Worm (Caenorhabditis elegans) whole organism, L4 larva: ENCODE results near the gene C25G4.17.
A peak's percentile ranks its signal among the peaks of the same experiment; 100 is the strongest.
"Not testable (repeated sequence)": the region's sequence is repeated elsewhere in the genome, so short reads cannot be mapped to it uniquely, and the experiment has no call there.

ENCODE experiments used
- F26F4.8 ChIP-seq: fragments of 200-800 bp; sonication (Bioruptor generic); conservative IDR thresholded peaks from 2 replicates; pipeline ENCODE4 v1.3.6; 2022; ENCODE audit warnings: missing genetic modification characterization, missing compliant biosample characterization
- Y105C5A.15 ChIP-seq: fragments of 200-800 bp; sonication (Bioruptor generic); IDR thresholded peaks from 2 replicates; pipeline ENCODE4 v1.3.6; 2022; ENCODE audit warnings: missing genetic modification characterization, missing compliant biosample characterization
- Y75B8A.6 ChIP-seq: fragments of 200-800 bp; sonication (Bioruptor generic); IDR thresholded peaks from 2 replicates; pipeline ENCODE4 v1.3.6; 2022; ENCODE audit warnings: missing genetic modification reagents, missing genetic modification characterization, missing compliant biosample characterization
- ZK546.5 ChIP-seq, 2 experiments: sonication (generic microtip); optimal IDR thresholded peaks; 2 replicates each; lab custom pipeline; 2017; ENCODE audit warnings: missing biosample characterization in 2 of 2, missing genetic modification characterization in 2 of 2
- aha-1 ChIP-seq: fragments of 150-350 bp; peaks from one replicate; lab custom pipeline; 2014; ENCODE audit warnings: missing biosample characterization, missing genetic modification characterization
- ama-1 ChIP-seq: fragments of 150-350 bp; optimal IDR thresholded peaks from 2 replicates; lab custom pipeline; 2014; ENCODE audit warnings: inconsistent platforms, mixed read lengths
- ceh-20 ChIP-seq: fragments of 200-800 bp; sonication (Bioruptor generic); IDR thresholded peaks from 2 replicates; pipeline ENCODE4 v1.3.6; 2022; ENCODE audit warnings: missing genetic modification reagents, missing genetic modification characterization, missing compliant biosample characterization
- ceh-28 ChIP-seq: fragments of 150-350 bp; optimal IDR thresholded peaks from 2 replicates; lab custom pipeline; 2014; ENCODE audit warnings: missing biosample characterization, missing genetic modification reagents, missing genetic modification characterization
- ceh-82 ChIP-seq: sonication (generic microtip); optimal IDR thresholded peaks from 2 replicates; lab custom pipeline; 2017; ENCODE audit warnings: missing biosample characterization, missing genetic modification characterization
- ces-1 ChIP-seq: fragments of 150-350 bp; sonication (generic microtip); optimal IDR thresholded peaks from 4 replicates; lab custom pipeline; 2014; ENCODE audit warnings: missing biosample characterization, missing genetic modification reagents, missing genetic modification characterization
- daf-12 ChIP-seq: fragments of 150-350 bp; optimal IDR thresholded peaks from 2 replicates; lab custom pipeline; 2014; ENCODE audit warnings: missing biosample characterization, missing genetic modification reagents, missing genetic modification characterization
- daf-19 ChIP-seq: fragments of 200-800 bp; sonication (Bioruptor generic); conservative IDR thresholded peaks from 2 replicates; pipeline ENCODE4 v1.3.6; 2022; ENCODE audit warnings: missing genetic modification characterization, missing compliant biosample characterization
- daf-8 ChIP-seq: fragments of 200-800 bp; sonication (Bioruptor generic); IDR thresholded peaks from 2 replicates; pipeline ENCODE4 v1.3.6; 2022; ENCODE audit warnings: missing genetic modification characterization, missing compliant biosample characterization
- dmd-8 ChIP-seq: fragments of 200-800 bp; sonication (Bioruptor generic); IDR thresholded peaks from 2 replicates; pipeline ENCODE4 v1.3.6; 2022; ENCODE audit warnings: missing genetic modification characterization, missing compliant biosample characterization
- dpl-1 ChIP-seq: fragments of 150-350 bp; optimal IDR thresholded peaks from 2 replicates; lab custom pipeline; 2014; ENCODE audit warnings: missing biosample characterization, missing genetic modification reagents, missing genetic modification characterization
- jun-1 ChIP-seq: fragments of 150-350 bp; optimal IDR thresholded peaks from 2 replicates; lab custom pipeline; 2014; ENCODE audit warnings: missing biosample characterization, missing genetic modification reagents, missing genetic modification characterization
- lin-1 ChIP-seq: fragments of 200-800 bp; sonication (Bioruptor generic); IDR thresholded peaks from 2 replicates; pipeline ENCODE4 v1.3.6; 2022; ENCODE audit warnings: missing genetic modification reagents, missing genetic modification characterization, missing compliant biosample characterization
- lin-13 ChIP-seq: fragments of 150-350 bp; optimal IDR thresholded peaks from 2 replicates; lab custom pipeline; 2014; ENCODE audit warnings: missing biosample characterization, missing genetic modification reagents, missing genetic modification characterization
- lin-29 ChIP-seq: fragments of 200-800 bp; sonication (Bioruptor generic); IDR thresholded peaks from 2 replicates; pipeline ENCODE4 v1.3.6; 2022; ENCODE audit warnings: missing genetic modification reagents, missing genetic modification characterization, missing compliant biosample characterization
- lsy-2 ChIP-seq, 2 experiments: fragments of 150-350 bp in 1 of 2; sonication (generic microtip) in 1 of 2; optimal IDR thresholded peaks; 2 replicates each; lab custom pipeline; 2014 to 2017; ENCODE audit warnings: missing biosample characterization in 2 of 2, missing genetic modification characterization in 2 of 2
- mdl-1 ChIP-seq, 2 experiments: fragments of 150-350 bp in 1 of 2; sonication (generic microtip) in 1 of 2; optimal IDR thresholded peaks; 2 replicates each; lab custom pipeline; 2014 to 2017; ENCODE audit warnings: missing biosample characterization in 2 of 2, missing genetic modification characterization in 2 of 2
- mxl-2 ChIP-seq: fragments of 200-800 bp; sonication (Bioruptor generic); conservative IDR thresholded peaks from 2 replicates; pipeline ENCODE4 v1.3.6; 2022; ENCODE audit warnings: missing genetic modification reagents, missing genetic modification characterization, missing compliant biosample characterization
- nhr-102 ChIP-seq: sonication (generic microtip); optimal IDR thresholded peaks from 2 replicates; lab custom pipeline; 2016; ENCODE audit warnings: mild to moderate bottlenecking, missing genetic modification characterization, moderate library complexity, missing compliant biosample characterization
- nhr-11 ChIP-seq: fragments of 150-350 bp; optimal IDR thresholded peaks from 2 replicates; lab custom pipeline; 2014; ENCODE audit warnings: missing biosample characterization, missing genetic modification characterization
- nhr-25 ChIP-seq: sonication (generic microtip); optimal IDR thresholded peaks from 2 replicates; lab custom pipeline; 2017; ENCODE audit warnings: missing genetic modification characterization, mild to moderate bottlenecking, missing compliant biosample characterization, antibody characterized with exemption, moderate library complexity, borderline replicate concordance; ENCODE audit not compliant: insufficient read depth
- nhr-28 ChIP-seq: fragments of 150-350 bp; optimal IDR thresholded peaks from 2 replicates; lab custom pipeline; 2014; ENCODE audit warnings: missing biosample characterization, missing genetic modification characterization
- saeg-2 ChIP-seq: fragments of 200-800 bp; sonication (Bioruptor generic); IDR thresholded peaks from 2 replicates; pipeline ENCODE4 v1.3.6; 2022; ENCODE audit warnings: missing genetic modification reagents, missing genetic modification characterization, missing compliant biosample characterization
- sdz-12 ChIP-seq: fragments of 200-800 bp; sonication (Bioruptor generic); optimal IDR thresholded peaks from 2 replicates; lab custom pipeline; 2018; ENCODE audit warnings: mild to moderate bottlenecking, missing genetic modification characterization, missing compliant biosample characterization
- spr-1 ChIP-seq: sonication (generic microtip); optimal IDR thresholded peaks from 2 replicates; lab custom pipeline; 2016; ENCODE audit warnings: mild to moderate bottlenecking, missing genetic modification characterization, missing compliant biosample characterization
- vab-7 ChIP-seq: fragments of 200-800 bp; sonication (Bioruptor generic); IDR thresholded peaks from 2 replicates; pipeline ENCODE4 v1.3.6; 2022; ENCODE audit warnings: missing genetic modification reagents, missing genetic modification characterization, missing compliant biosample characterization
- ztf-7 ChIP-seq: fragments of 150-350 bp; optimal IDR thresholded peaks from 2 replicates; lab custom pipeline; 2014; ENCODE audit warnings: missing biosample characterization, missing genetic modification characterization

C25G4.17 gene

DNA sequence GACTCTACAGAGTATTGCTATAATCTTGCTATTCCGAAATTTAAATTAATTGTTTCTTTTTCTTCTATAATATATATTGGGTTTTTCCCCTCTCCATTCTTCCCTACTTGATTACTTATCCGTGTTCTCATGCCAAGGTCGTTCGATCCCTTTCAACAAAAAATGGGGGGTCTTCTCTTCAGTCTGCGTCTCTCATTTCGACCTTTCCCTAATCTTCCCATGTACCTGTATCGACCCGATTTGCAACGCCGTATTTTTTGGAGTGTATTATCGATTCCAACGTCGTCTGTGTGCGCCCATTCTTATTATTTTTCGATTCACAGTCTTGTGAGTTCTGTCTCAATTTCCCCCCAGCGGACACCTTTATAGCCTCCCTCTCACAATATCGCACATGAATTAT is 25.9 kb downstream of the C25G4.17 start:
- TF ChIP-seq nhr-25 (tag; lab: Kevin White, UChicago) (peak; percentile 55), dpl-1 (GFP tag; lab: Kevin White, UChicago) (no peak), nhr-28 (tag; lab: Kevin White, UChicago) (peak; percentile 54)

DNA sequence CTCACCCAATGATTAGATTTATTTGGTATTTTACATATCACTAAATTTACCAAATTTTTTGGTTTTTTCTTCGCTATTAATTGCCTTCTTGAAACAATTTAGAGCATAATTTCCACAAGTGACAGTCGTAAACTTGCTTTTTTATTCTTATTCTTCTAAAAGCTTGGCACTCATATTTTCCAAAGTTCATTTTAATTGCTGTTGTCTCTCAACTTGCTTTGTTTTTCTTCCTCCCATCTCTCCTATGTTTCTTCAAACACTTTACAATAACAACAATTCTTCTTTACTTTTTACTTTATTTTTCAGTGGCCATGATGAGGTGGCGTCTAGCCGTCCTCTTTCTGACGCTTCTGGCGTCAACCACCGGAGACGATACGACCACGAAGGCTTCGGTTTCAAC is 26.5 kb downstream of the C25G4.17 start, which contains the start of gene igdb-2:
TSS of gene igdb-2 (plus strand) at position 301 of the 400 bp plus-strand sequence.
- TF ChIP-seq vab-7 (no peak), saeg-2 (GFP tag; lab: Robert Waterston, UW) (no peak), ZK546.5 (tag; optimal IDR thresholded peaks at IDR 0.05; lab: Kevin White, UChicago) (no peak), nhr-102 (no peak), Y105C5A.15 (GFP tag; lab: Robert Waterston, UW) (no peak), sdz-12 (no peak), lsy-2 (tag; optimal IDR thresholded peaks at IDR 0.05; lab: Kevin White, UChicago) (no peak), daf-8 (no peak), daf-19 (GFP tag; lab: Robert Waterston, UW) (no peak), lin-13 (no peak), lin-1 (GFP tag; lab: Robert Waterston, UW) (no peak), spr-1 (tag; lab: Kevin White, UChicago) (no peak), F26F4.8 (GFP tag; lab: Robert Waterston, UW) (no peak)

DNA sequence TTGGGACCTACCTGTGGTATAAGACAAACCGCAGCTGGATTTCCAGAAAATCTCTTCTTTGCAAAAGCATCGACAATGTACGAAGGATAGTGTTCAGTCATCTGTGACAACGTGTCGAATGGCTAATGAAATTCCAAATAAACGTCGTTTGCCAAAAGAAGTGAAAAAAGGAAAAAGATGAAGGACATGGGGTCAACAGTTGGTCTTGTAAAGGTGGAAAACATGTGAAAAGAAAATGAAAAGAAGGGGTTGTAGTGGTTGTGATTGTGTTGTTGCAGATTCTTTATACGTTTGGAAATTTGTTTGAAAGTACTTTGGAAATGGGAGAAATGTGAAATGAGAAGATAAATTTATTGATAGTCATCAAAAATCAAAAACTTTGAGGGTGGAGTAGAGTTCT is 35.1 kb downstream of the C25G4.17 start, which contains the start of gene T04A11.1:
TSS of gene T04A11.1 (minus strand) at position 101 of the 400 bp plus-strand sequence.
- not testable (repeated sequence) for TF ChIP-seq aha-1 (tag; lab: Kevin White, UChicago); mdl-1 (tag; optimal IDR thresholded peaks at IDR 0.05; lab: Kevin White, UChicago); ama-1

DNA sequence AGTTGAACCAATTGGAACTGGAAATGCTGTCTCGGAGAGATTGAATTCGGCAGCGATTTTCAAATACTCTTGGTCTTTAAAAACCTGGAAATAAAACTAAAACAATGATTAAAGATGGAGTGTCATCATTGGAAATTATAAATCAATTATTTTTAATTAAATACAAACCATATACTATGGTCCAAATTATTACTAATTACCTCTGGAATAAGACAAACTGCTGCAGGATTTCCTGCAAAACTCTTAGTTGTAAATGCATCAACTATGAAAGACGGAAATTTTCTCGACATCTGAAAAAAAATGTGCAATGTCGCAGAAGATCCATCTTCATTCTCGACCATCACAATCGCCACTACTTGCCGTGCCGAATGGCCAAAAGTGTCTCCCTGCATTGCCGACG is 36.9 kb downstream of the C25G4.17 start, which contains the start of gene igdb-1:
TSS of gene igdb-1 (plus strand) at position 301 of the 400 bp plus-strand sequence.
- TF ChIP-seq dmd-8; lin-1 (GFP tag; lab: Robert Waterston, UW); ceh-82 (tag; lab: Kevin White, UChicago): not testable (repeated sequence)

DNA sequence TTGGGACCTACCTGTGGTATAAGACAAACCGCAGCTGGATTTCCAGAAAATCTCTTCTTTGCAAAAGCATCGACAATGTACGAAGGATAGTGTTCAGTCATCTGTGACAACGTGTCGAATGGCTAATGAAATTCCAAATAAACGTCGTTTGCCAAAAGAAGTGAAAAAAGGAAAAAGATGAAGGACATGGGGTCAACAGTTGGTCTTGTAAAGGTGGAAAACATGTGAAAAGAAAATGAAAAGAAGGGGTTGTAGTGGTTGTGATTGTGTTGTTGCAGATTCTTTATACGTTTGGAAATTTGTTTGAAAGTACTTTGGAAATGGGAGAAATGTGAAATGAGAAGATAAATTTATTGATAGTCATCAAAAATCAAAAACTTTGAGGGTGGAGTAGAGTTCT is 42.7 kb downstream of the C25G4.17 start, which contains the start of gene T04A11.4:
TSS of gene T04A11.4 (minus strand) at position 101 of the 400 bp plus-strand sequence.
- TF ChIP-seq ceh-20 (GFP tag; lab: Robert Waterston, UW); daf-12 (tag; lab: Kevin White, UChicago); ces-1: not testable (repeated sequence)

ce11 chrIV:12487194-12487593 is 45.4 kb downstream of the C25G4.17 start, which contains the start of gene sru-26:
sru-26 (plus strand) TSS chrIV:12487494.
- TF ChIP-seq nhr-11 (no peak), Y75B8A.6 (GFP tag; lab: Robert Waterston, UW) (no peak), lin-29 (no peak), mxl-2 (GFP tag; lab: Robert Waterston, UW) (no peak), saeg-2 (GFP tag; lab: Robert Waterston, UW) (no peak), ztf-7 (no peak), ceh-28 (no peak), daf-19 (GFP tag; lab: Robert Waterston, UW) (no peak), lin-13 (no peak), ZK546.5 (tag; optimal IDR thresholded peaks at IDR 0.05; lab: Kevin White, UChicago) (no peak), jun-1 (tag; lab: Kevin White, UChicago) (no peak)
